Fruit fly (Drosophila melanogaster): ENCODE data around the gene ATPsyndelta.

Gene ATPsyndelta

dm6 chrX:10211128-10211914 is 1.4 kb upstream of the ATPsyndelta start (continued):
- no peak for TF ChIP-seq ato (GFP tag; IDR thresholded peaks at IDR 0.05; ENCODE audit: partially characterized antibody)
- TF ChIP-seq Myb (GFP tag; optimal IDR thresholded peaks at IDR 0.05): no peak
- peak; percentile 6 for TF ChIP-seq Mad (GFP tag; optimal IDR thresholded peaks at IDR 0.05)
- TF ChIP-seq usp (GFP tag; optimal IDR thresholded peaks at IDR 0.05): no peak
- no peak for TF ChIP-seq CG4707 (GFP tag; optimal IDR thresholded peaks at IDR 0.05)
- TF ChIP-seq CG13123 (GFP tag; optimal IDR thresholded peaks at IDR 0.05): no peak
- TF ChIP-seq CG3995 (GFP tag; optimal IDR thresholded peaks at IDR 0.05): peak; percentile 31
- TF ChIP-seq sr (GFP tag; IDR thresholded peaks at IDR 0.05): no peak
- TF ChIP-seq CG13287 (GFP tag; IDR thresholded peaks at IDR 0.05; ENCODE audit: partially characterized antibody): no peak
- no peak for TF ChIP-seq Sry-δ (GFP tag; optimal IDR thresholded peaks at IDR 0.05)
- no peak for TF ChIP-seq CG1647 (GFP tag; optimal IDR thresholded peaks at IDR 0.05)
- TF ChIP-seq HmgZ (tag; optimal IDR thresholded peaks at IDR 0.05): no peak
- TF ChIP-seq CG34376 (GFP tag; optimal IDR thresholded peaks at IDR 0.05): no peak
- no peak for TF ChIP-seq nom (GFP tag; optimal IDR thresholded peaks at IDR 0.05)
- no peak for TF ChIP-seq CG18764 (GFP tag; optimal IDR thresholded peaks at IDR 0.05)
- TF ChIP-seq CG17385 (GFP tag; optimal IDR thresholded peaks at IDR 0.05): peak; percentile 55
- no peak for TF ChIP-seq Dref (GFP tag; IDR thresholded peaks at IDR 0.05)
- TF ChIP-seq stc (GFP tag; IDR thresholded peaks at IDR 0.05): peak; percentile 44; the same call in 1 of the 2 replicates
- TF ChIP-seq CG2116 (GFP tag; optimal IDR thresholded peaks at IDR 0.05): no peak
- TF ChIP-seq Kr (GFP tag; optimal IDR thresholded peaks at IDR 0.05): no peak
- peak; percentile 55 for TF ChIP-seq bab2 (GFP tag; optimal IDR thresholded peaks at IDR 0.05)
- peak; percentile 54 for TF ChIP-seq NfI (GFP tag; optimal IDR thresholded peaks at IDR 0.05)
- peak; percentile 61 for TF ChIP-seq dmrt11E (tag; optimal IDR thresholded peaks at IDR 0.05)
- no peak for TF ChIP-seq fd64A (GFP tag; optimal IDR thresholded peaks at IDR 0.05)
- no peak; the same call in 1 of the 2 replicates for TF ChIP-seq CG32532 (GFP tag; IDR thresholded peaks at IDR 0.05)
- peak; percentile 11 for TF ChIP-seq CG8290 (GFP tag; optimal IDR thresholded peaks at IDR 0.05)
- no peak for TF ChIP-seq CG8290 (tag; optimal IDR thresholded peaks at IDR 0.05)
- TF ChIP-seq CG17912 (GFP tag; optimal IDR thresholded peaks at IDR 0.05): no peak
- no peak for TF ChIP-seq CG14014 (GFP tag; IDR thresholded peaks at IDR 0.05)
- peak; percentile 45 for TF ChIP-seq Six4 (GFP tag; optimal IDR thresholded peaks at IDR 0.05)
- no peak for TF ChIP-seq CG14860 (GFP tag; IDR thresholded peaks at IDR 0.05; ENCODE audit: partially characterized antibody)
- TF ChIP-seq ftz-f1 (GFP tag; optimal IDR thresholded peaks at IDR 0.05): no peak
- TF ChIP-seq CG14050 (GFP tag; IDR thresholded peaks at IDR 0.05): no peak
- peak; percentile 54 for TF ChIP-seq Ssrp (tag; optimal IDR thresholded peaks at IDR 0.05)
- no peak for TF ChIP-seq CG9876 (GFP tag; optimal IDR thresholded peaks at IDR 0.05)
- no peak for TF ChIP-seq btn (GFP tag; optimal IDR thresholded peaks at IDR 0.05)
- no peak for TF ChIP-seq zen (tag; optimal IDR thresholded peaks at IDR 0.05)
- TF ChIP-seq CG12236 (GFP tag; optimal IDR thresholded peaks at IDR 0.05): no peak
- TF ChIP-seq CG12219 (GFP tag; optimal IDR thresholded peaks at IDR 0.05): peak; percentile 24
- no peak for TF ChIP-seq CG1792 (GFP tag; optimal IDR thresholded peaks at IDR 0.05)
- TF ChIP-seq Dfd (GFP tag; optimal IDR thresholded peaks at IDR 0.05): no peak
- TF ChIP-seq Trl (optimal IDR thresholded peaks at IDR 0.05): peak; percentile 80 to 81
- no peak for TF ChIP-seq Trl (GFP tag; optimal IDR thresholded peaks at IDR 0.05)
- no peak for TF ChIP-seq CG3838 (GFP tag; optimal IDR thresholded peaks at IDR 0.05)
- peak; percentile 54 for TF ChIP-seq CG10209 (GFP tag; optimal IDR thresholded peaks at IDR 0.05)
- peak; percentile 64; the same call in 2 of the 3 replicates for TF ChIP-seq dysf (GFP tag; IDR thresholded peaks at IDR 0.05)
- TF ChIP-seq CG9797 (GFP tag; optimal IDR thresholded peaks at IDR 0.05): no peak
- no peak for TF ChIP-seq odd (GFP tag; optimal IDR thresholded peaks at IDR 0.05)
- TF ChIP-seq YL-1 (GFP tag; optimal IDR thresholded peaks at IDR 0.05): no peak
- TF ChIP-seq CG14441 (GFP tag; IDR thresholded peaks at IDR 0.05): no peak
- no peak for TF ChIP-seq bowl (GFP tag; IDR thresholded peaks at IDR 0.05)

Measured in whole organism, embryonic.